Fruit fly (Drosophila melanogaster): ENCODE measurements around the gene app.

The app gene

dm6 chr3L:12178847-12179437, 87.7 kb downstream of the app start (continued):
- TF ChIP-seq D19A (tag; optimal IDR thresholded peaks at IDR 0.05): no peak
- no peak for TF ChIP-seq CG17186 (GFP tag; optimal IDR thresholded peaks at IDR 0.05)
- TF ChIP-seq CG10147 (GFP tag; optimal IDR thresholded peaks at IDR 0.05): no peak
- TF ChIP-seq sc (optimal IDR thresholded peaks at IDR 0.05): no peak
- TF ChIP-seq sc (GFP tag; optimal IDR thresholded peaks at IDR 0.05): no peak
- TF ChIP-seq CG5245 (GFP tag; optimal IDR thresholded peaks at IDR 0.05): no peak
- no peak for TF ChIP-seq CG18764 (GFP tag; optimal IDR thresholded peaks at IDR 0.05)
- TF ChIP-seq Neu2 (GFP tag; optimal IDR thresholded peaks at IDR 0.05; ENCODE audit: borderline replicate concordance): no peak
- no peak for TF ChIP-seq Hey (tag; optimal IDR thresholded peaks at IDR 0.05)
- no peak for TF ChIP-seq Taf1 (GFP tag; IDR thresholded peaks at IDR 0.05)
- TF ChIP-seq CG18599 (GFP tag; optimal IDR thresholded peaks at IDR 0.05): peak; percentile 51
- no peak for TF ChIP-seq inv (GFP tag; IDR thresholded peaks at IDR 0.05; ENCODE audit: partially characterized antibody)
- peak; percentile 44 for TF ChIP-seq CG2120 (GFP tag; optimal IDR thresholded peaks at IDR 0.05)
- no peak for TF ChIP-seq CG12299 (tag; optimal IDR thresholded peaks at IDR 0.05)
- no peak for TF ChIP-seq so (GFP tag; IDR thresholded peaks at IDR 0.05)
- TF ChIP-seq trh (GFP tag; optimal IDR thresholded peaks at IDR 0.05): no peak
- TF ChIP-seq Ets97D (GFP tag; optimal IDR thresholded peaks at IDR 0.05): no peak
- no peak for TF ChIP-seq sim (GFP tag; IDR thresholded peaks at IDR 0.05)

dm6 chr3L:12177301-12177700, 89.3 kb downstream of the app start, which contains the start of gene CAH2:
CAH2 (plus strand) TSS chr3L:12177601.
- TF ChIP-seq cas (GFP tag; IDR thresholded peaks at IDR 0.05) (no peak), Ets65A (GFP tag) (peak; percentile 19)

dm6 chr3L:12175382-12175781, 91.3 kb downstream of the app start, which contains the start of gene Rh7:
Rh7 (minus strand) TSS chr3L:12175482.
- TF ChIP-seq crp (GFP tag; optimal IDR thresholded peaks at IDR 0.05) (no peak), Deaf1 (tag; optimal IDR thresholded peaks at IDR 0.05) (peak; percentile 64), scrt (GFP tag; optimal IDR thresholded peaks at IDR 0.05) (peak; percentile 30), CG14441 (GFP tag; IDR thresholded peaks at IDR 0.05) (no peak)

- no peak for TF ChIP-seq Hey (tag; optimal IDR thresholded peaks at IDR 0.05)
- TF ChIP-seq CG3281 (GFP tag; optimal IDR thresholded peaks at IDR 0.05): no peak
- TF ChIP-seq zfh1 (GFP tag; IDR thresholded peaks at IDR 0.05): 0 out of 3 replicates have a peak, but pooled peaks have one; percentile 37
- peak; percentile 67 for TF ChIP-seq ci (GFP tag; IDR thresholded peaks at IDR 0.05)
- no peak for TF ChIP-seq CG17912 (GFP tag; optimal IDR thresholded peaks at IDR 0.05)
- TF ChIP-seq ato (GFP tag; IDR thresholded peaks at IDR 0.05; ENCODE audit: partially characterized antibody): no peak
- TF ChIP-seq Atf6 (GFP tag; IDR thresholded peaks at IDR 0.05): peak; percentile 7; the same call in 1 of the 2 replicates
- no peak for TF ChIP-seq CG12071 (GFP tag; optimal IDR thresholded peaks at IDR 0.05)
- TF ChIP-seq peb (GFP tag; IDR thresholded peaks at IDR 0.05): peak; percentile 6; the same call in 1 of the 2 replicates
- peak; percentile 1 for TF ChIP-seq Hsf (GFP tag; optimal IDR thresholded peaks at IDR 0.05)
- TF ChIP-seq CG13287 (GFP tag; IDR thresholded peaks at IDR 0.05; ENCODE audit: partially characterized antibody): no peak
- TF ChIP-seq CHES-1-like (GFP tag; optimal IDR thresholded peaks at IDR 0.05): no peak
- peak; percentile 5; the same call in 1 of the 2 replicates for TF ChIP-seq sisA (GFP tag; IDR thresholded peaks at IDR 0.05)
- no peak for TF ChIP-seq CG2199 (GFP tag; IDR thresholded peaks at IDR 0.05)
- 0 out of 2 replicates have a peak, but pooled peaks have one; percentile 34 for TF ChIP-seq ttk (GFP tag; IDR thresholded peaks at IDR 0.05)
- TF ChIP-seq CG9609 (GFP tag; optimal IDR thresholded peaks at IDR 0.05): no peak
- peak; percentile 88 for TF ChIP-seq CG11695 (GFP tag; IDR thresholded peaks at IDR 0.05)
- TF ChIP-seq CG7372 (GFP tag; IDR thresholded peaks at IDR 0.05): peak; percentile 66; the same call in 1 of the 2 replicates
- TF ChIP-seq wor (GFP tag; IDR thresholded peaks at IDR 0.05): no peak
- TF ChIP-seq Ets65A (GFP tag): peak; percentile 56
- no peak for TF ChIP-seq CG14965 (GFP tag; optimal IDR thresholded peaks at IDR 0.05; ENCODE audit: borderline replicate concordance)
- TF ChIP-seq sr (GFP tag; IDR thresholded peaks at IDR 0.05): no peak
- TF ChIP-seq CG5953 (GFP tag; IDR thresholded peaks at IDR 0.05): peak; percentile 44; the same call in 1 of the 2 replicates
- TF ChIP-seq CG4282 (GFP tag; optimal IDR thresholded peaks at IDR 0.05): no peak
- peak; percentile 56 to 58 for TF ChIP-seq Trl (optimal IDR thresholded peaks at IDR 0.05)
- TF ChIP-seq Trl (GFP tag; optimal IDR thresholded peaks at IDR 0.05): no peak
Measured at dm6 chr3L:12163693-12164092, 102.9 kb downstream of the app start, which contains the start of gene CG9760. CG9760 (minus strand) TSS chr3L:12163735.

All from whole organism, embryonic.